Fruit fly (Drosophila melanogaster) whole organism, prepupa: Measurements from ENCODE around the gene mtDNA-helicase.

Experiments
- Blimp-1 ChIP-seq: fragments of 200-800 bp; sonication (Bioruptor generic); optimal IDR thresholded peaks from 3 replicates; lab custom pipeline; 2017; ENCODE audit warnings: missing biosample characterization, missing genetic modification characterization, mild to moderate bottlenecking, moderate library complexity, missing genetic modification reagents
- CG10631 ChIP-seq: fragments of 200-800 bp; sonication (Bioruptor generic); optimal IDR thresholded peaks from 2 replicates; lab custom pipeline; 2016; ENCODE audit warnings: missing biosample characterization, missing genetic modification characterization
- CG10669 ChIP-seq: fragments of 200-800 bp; sonication (Bioruptor generic); optimal IDR thresholded peaks from 3 replicates; lab custom pipeline; 2018; ENCODE audit warnings: missing biosample characterization, mild to moderate bottlenecking, missing genetic modification characterization, moderate library complexity
- CG11294 ChIP-seq: fragments of 200-800 bp; sonication (Bioruptor generic); IDR thresholded peaks from 2 replicates; pipeline ENCODE4 v1.3.6; 2022; ENCODE audit warnings: missing biosample characterization, missing genetic modification characterization
- CG11762 ChIP-seq: fragments of 200-800 bp; sonication (Bioruptor generic); optimal IDR thresholded peaks from 3 replicates; lab custom pipeline; 2016; ENCODE audit warnings: missing biosample characterization, missing genetic modification characterization; ENCODE audit not compliant: insufficient read depth
- CG15336 ChIP-seq: fragments of 200-800 bp; sonication (Bioruptor generic); IDR thresholded peaks from 2 replicates; pipeline ENCODE4 v1.3.6; 2022; ENCODE audit warnings: missing biosample characterization, missing genetic modification characterization
- CG16779 ChIP-seq: fragments of 200-800 bp; sonication (Bioruptor generic); optimal IDR thresholded peaks from 3 replicates; lab custom pipeline; 2017; ENCODE audit warnings: missing biosample characterization, mild to moderate bottlenecking, missing genetic modification characterization
- CG32006 ChIP-seq: fragments of 200-800 bp; sonication (Bioruptor generic); optimal IDR thresholded peaks from 3 replicates; lab custom pipeline; 2017; ENCODE audit warnings: missing biosample characterization, mild to moderate bottlenecking, missing genetic modification characterization
- CG34406 ChIP-seq: fragments of 200-800 bp; sonication (Bioruptor generic); optimal IDR thresholded peaks from 3 replicates; lab custom pipeline; 2016; ENCODE audit warnings: missing biosample characterization, missing genetic modification characterization
- CG3919 ChIP-seq: fragments of 200-800 bp; sonication (Bioruptor generic); optimal IDR thresholded peaks from 3 replicates; lab custom pipeline; 2016; ENCODE audit warnings: missing biosample characterization, missing genetic modification characterization
- CG4318 ChIP-seq: fragments of 200-800 bp; sonication (Bioruptor generic); optimal IDR thresholded peaks from 3 replicates; lab custom pipeline; 2017; ENCODE audit warnings: missing biosample characterization, mild to moderate bottlenecking, missing genetic modification characterization
- CG6163 ChIP-seq: fragments of 200-800 bp; sonication (Bioruptor generic); IDR thresholded peaks from 3 replicates; pipeline ENCODE4 v1.3.6; 2022; ENCODE audit warnings: missing biosample characterization, missing genetic modification characterization
- CG6792 ChIP-seq: fragments of 200-800 bp; sonication (Bioruptor generic); optimal IDR thresholded peaks from 3 replicates; lab custom pipeline; 2016; ENCODE audit warnings: missing biosample characterization, missing genetic modification characterization
- CG6808 ChIP-seq: fragments of 200-800 bp; sonication (Bioruptor generic); optimal IDR thresholded peaks from 3 replicates; lab custom pipeline; 2017; ENCODE audit warnings: missing biosample characterization, missing genetic modification characterization, mild to moderate bottlenecking, moderate library complexity, missing genetic modification reagents
- CG6854 ChIP-seq: fragments of 200-800 bp; sonication (Bioruptor generic); optimal IDR thresholded peaks from 2 replicates; lab custom pipeline; 2017; ENCODE audit warnings: missing biosample characterization, mild to moderate bottlenecking, missing genetic modification characterization
- CG7368 ChIP-seq: fragments of 200-800 bp; sonication (Bioruptor generic); optimal IDR thresholded peaks from 3 replicates; lab custom pipeline; 2016; ENCODE audit warnings: missing biosample characterization, missing genetic modification characterization
- CG8319 ChIP-seq: fragments of 200-800 bp; sonication (Bioruptor generic); optimal IDR thresholded peaks from 3 replicates; lab custom pipeline; 2016; ENCODE audit warnings: missing biosample characterization, missing genetic modification characterization
- CG8632 ChIP-seq: fragments of 200-800 bp; sonication (Bioruptor generic); optimal IDR thresholded peaks from 3 replicates; lab custom pipeline; 2016; ENCODE audit warnings: missing biosample characterization, missing genetic modification characterization
- CG9139 ChIP-seq: fragments of 200-800 bp; sonication (Bioruptor generic); optimal IDR thresholded peaks from 3 replicates; lab custom pipeline; 2017; ENCODE audit warnings: missing biosample characterization, mild to moderate bottlenecking, missing genetic modification characterization
- Eip75B ChIP-seq: fragments of 200-800 bp; sonication (Bioruptor generic); optimal IDR thresholded peaks from 3 replicates; lab custom pipeline; 2016; ENCODE audit warnings: missing biosample characterization, missing genetic modification characterization
- Eip93F ChIP-seq: fragments of 200-800 bp; sonication (Bioruptor generic); optimal IDR thresholded peaks from 2 replicates; lab custom pipeline; 2016; ENCODE audit warnings: missing biosample characterization, mild to moderate bottlenecking, missing genetic modification characterization
- Ets21C ChIP-seq: fragments of 200-800 bp; sonication (Bioruptor generic); optimal IDR thresholded peaks from 3 replicates; lab custom pipeline; 2016; ENCODE audit warnings: missing biosample characterization, missing genetic modification characterization
- Ets96B ChIP-seq: fragments of 200-800 bp; optimal IDR thresholded peaks from 2 replicates; lab custom pipeline; 2019; ENCODE audit warnings: missing biosample characterization, mild to moderate bottlenecking, missing genetic modification characterization, moderate library complexity
- Gug ChIP-seq: fragments of 200-800 bp; sonication (Bioruptor generic); IDR thresholded peaks from 2 replicates; pipeline ENCODE4 v1.3.6; 2022; ENCODE audit warnings: missing biosample characterization, missing genetic modification characterization
- Hr38 ChIP-seq: sonication (Bioruptor generic); optimal IDR thresholded peaks from 2 replicates; lab custom pipeline; 2016; ENCODE audit warnings: missing biosample characterization, missing genetic modification characterization
- Hr39 ChIP-seq: fragments of 200-800 bp; sonication (Bioruptor generic); optimal IDR thresholded peaks from 2 replicates; lab custom pipeline; 2016; ENCODE audit warnings: missing biosample characterization, missing genetic modification characterization
- Hr4 ChIP-seq: fragments of 200-800 bp; sonication (Bioruptor generic); optimal IDR thresholded peaks from 3 replicates; lab custom pipeline; 2016; ENCODE audit warnings: missing biosample characterization, missing genetic modification characterization
- Lpt ChIP-seq: fragments of 200-800 bp; sonication (Bioruptor generic); optimal IDR thresholded peaks from 3 replicates; lab custom pipeline; 2016; ENCODE audit warnings: missing biosample characterization, missing genetic modification characterization
- OdsH ChIP-seq: fragments of 200-800 bp; sonication (Bioruptor generic); optimal IDR thresholded peaks from 3 replicates; lab custom pipeline; 2016; ENCODE audit warnings: missing biosample characterization, missing genetic modification characterization
- Smox ChIP-seq: fragments of 200-800 bp; sonication (Bioruptor generic); optimal IDR thresholded peaks from 3 replicates; lab custom pipeline; 2016; ENCODE audit warnings: missing biosample characterization, missing genetic modification characterization
- Sox14 ChIP-seq: fragments of 200-800 bp; sonication (Bioruptor generic); optimal IDR thresholded peaks from 3 replicates; lab custom pipeline; 2016; ENCODE audit warnings: missing biosample characterization, missing genetic modification characterization
- Sox15 ChIP-seq: fragments of 200-800 bp; sonication (Bioruptor generic); optimal IDR thresholded peaks from 3 replicates; lab custom pipeline; 2016; ENCODE audit warnings: missing biosample characterization, missing genetic modification characterization
- acj6 ChIP-seq: fragments of 200-800 bp; sonication (Bioruptor generic); optimal IDR thresholded peaks from 3 replicates; lab custom pipeline; 2016; ENCODE audit warnings: missing biosample characterization, missing genetic modification characterization
- cyc ChIP-seq: fragments of 200-800 bp; sonication (Bioruptor generic); optimal IDR thresholded peaks from 3 replicates; lab custom pipeline; 2016; ENCODE audit warnings: missing biosample characterization, missing genetic modification characterization
- dac ChIP-seq: fragments of 200-800 bp; sonication (Bioruptor generic); optimal IDR thresholded peaks from 2 replicates; lab custom pipeline; 2017; ENCODE audit warnings: missing biosample characterization, mild to moderate bottlenecking, missing genetic modification characterization
- dsx ChIP-seq: fragments of 200-800 bp; optimal IDR thresholded peaks from 3 replicates; lab custom pipeline; 2019; ENCODE audit warnings: missing biosample characterization, mild to moderate bottlenecking, missing genetic modification characterization, moderate library complexity; ENCODE audit not compliant: poor library complexity, severe bottlenecking
- eg ChIP-seq: fragments of 200-800 bp; sonication (Bioruptor generic); IDR thresholded peaks from 3 replicates; pipeline ENCODE4 v1.3.6; 2022; ENCODE audit warnings: missing biosample characterization, missing genetic modification characterization
- esn ChIP-seq: fragments of 200-800 bp; sonication (Bioruptor generic); optimal IDR thresholded peaks from 2 replicates; lab custom pipeline; 2016; ENCODE audit warnings: missing biosample characterization, mild to moderate bottlenecking, missing genetic modification characterization, moderate library complexity
- fd59A ChIP-seq: fragments of 200-800 bp; sonication (Bioruptor generic); optimal IDR thresholded peaks from 2 replicates; lab custom pipeline; 2017; ENCODE audit warnings: missing biosample characterization, mild to moderate bottlenecking, missing genetic modification characterization, missing genetic modification reagents
- fd85E ChIP-seq: fragments of 200-800 bp; sonication (Bioruptor generic); optimal IDR thresholded peaks from 3 replicates; lab custom pipeline; 2016; ENCODE audit warnings: missing biosample characterization, missing genetic modification characterization
- fkh ChIP-seq: fragments of 200-800 bp; sonication (Bioruptor generic); optimal IDR thresholded peaks from 3 replicates; lab custom pipeline; 2017; ENCODE audit warnings: missing biosample characterization, mild to moderate bottlenecking, missing genetic modification characterization, moderate library complexity
- lz ChIP-seq: fragments of 200-800 bp; sonication (Bioruptor generic); optimal IDR thresholded peaks from 3 replicates; lab custom pipeline; 2016; ENCODE audit warnings: missing biosample characterization, missing genetic modification characterization
- pdm3 ChIP-seq: fragments of 200-800 bp; sonication (Bioruptor generic); optimal IDR thresholded peaks from 3 replicates; lab custom pipeline; 2016; ENCODE audit warnings: missing biosample characterization, missing genetic modification characterization
- salr ChIP-seq, 2 experiments: fragments of 200-800 bp; sonication (Bioruptor generic); optimal IDR thresholded peaks; 3 replicates each; lab custom pipeline; 2016 to 2018; ENCODE audit warnings: missing biosample characterization in 2 of 2, missing genetic modification characterization in 2 of 2, mild to moderate bottlenecking in 1 of 2
- spab ChIP-seq: fragments of 200-800 bp; sonication (Bioruptor generic); optimal IDR thresholded peaks from 2 replicates; lab custom pipeline; 2017; ENCODE audit warnings: missing biosample characterization, mild to moderate bottlenecking, missing genetic modification characterization, missing genetic modification reagents
- ss ChIP-seq, 2 experiments: fragments of 200-800 bp; sonication (Bioruptor generic); optimal IDR thresholded peaks; 2 replicates in 1 of 2; 3 replicates in 1 of 2; lab custom pipeline; 2017 to 2018; ENCODE audit warnings: mild to moderate bottlenecking in 2 of 2, missing biosample characterization in 2 of 2, missing genetic modification characterization in 2 of 2, moderate library complexity in 1 of 2
- svp ChIP-seq: fragments of 200-800 bp; sonication (Bioruptor generic); peaks from one replicate; lab custom pipeline; 2016; ENCODE audit warnings: missing biosample characterization, missing genetic modification characterization

Gene mtDNA-helicase

DNA sequence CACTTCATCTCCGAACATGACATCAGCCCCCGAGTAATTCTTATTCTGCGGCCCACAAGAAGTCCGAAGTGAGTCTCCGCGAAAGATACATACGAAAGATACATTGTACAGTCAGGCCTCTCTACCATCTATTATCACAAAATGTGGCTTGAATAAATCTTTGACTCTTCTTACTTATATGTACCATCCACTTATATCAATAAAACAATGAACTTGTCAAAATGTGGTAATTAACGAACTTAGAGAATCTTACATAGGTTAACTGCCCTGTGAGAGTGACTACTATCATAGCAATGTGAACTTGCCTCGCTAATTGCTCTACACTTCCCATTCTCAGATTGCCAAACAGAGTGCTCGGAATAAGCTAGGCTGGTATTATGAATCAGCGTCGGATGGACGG lies 13.4 kb upstream of the mtDNA-helicase start (continued):
- TF ChIP-seq Lpt (GFP tag; lab: Kevin White, UChicago): no peak
- TF ChIP-seq CG34406 (GFP tag; lab: Kevin White, UChicago): no peak
- peak; percentile 74 for TF ChIP-seq eg (GFP tag; lab: Robert Waterston, UW)
- no peak for TF ChIP-seq CG11762
- TF ChIP-seq svp (GFP tag; lab: Kevin White, UChicago): no peak
- TF ChIP-seq Hr4 (GFP tag; lab: Kevin White, UChicago): peak; percentile 39
- TF ChIP-seq Hr39 (GFP tag; lab: Kevin White, UChicago): no peak

DNA sequence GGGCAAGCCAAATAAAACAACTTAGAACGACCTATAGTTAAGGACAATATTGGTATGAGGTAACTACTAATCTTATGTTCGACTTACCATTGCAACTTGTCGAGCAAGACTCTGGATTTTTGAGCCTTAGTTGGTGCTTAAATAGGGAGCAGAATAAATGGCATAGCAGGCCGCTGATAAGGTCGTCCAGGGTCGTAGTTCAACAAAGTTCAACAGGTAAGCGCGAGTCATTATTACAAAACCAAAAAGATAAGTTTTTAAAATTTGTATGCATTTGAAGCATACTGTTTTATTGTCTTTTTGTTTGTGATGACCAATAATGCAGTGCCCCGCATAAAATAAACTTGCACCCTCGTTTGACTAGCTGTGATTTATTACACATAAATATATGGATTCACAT lies 9.8 kb upstream of the mtDNA-helicase start, which contains the start of gene Muc30E:
TSS of gene Muc30E (minus strand) at position 101 of the 400 bp plus-strand sequence.
- TF ChIP-seq dac (GFP tag; lab: Kevin White, UChicago) (no peak), dsx (no peak)

DNA sequence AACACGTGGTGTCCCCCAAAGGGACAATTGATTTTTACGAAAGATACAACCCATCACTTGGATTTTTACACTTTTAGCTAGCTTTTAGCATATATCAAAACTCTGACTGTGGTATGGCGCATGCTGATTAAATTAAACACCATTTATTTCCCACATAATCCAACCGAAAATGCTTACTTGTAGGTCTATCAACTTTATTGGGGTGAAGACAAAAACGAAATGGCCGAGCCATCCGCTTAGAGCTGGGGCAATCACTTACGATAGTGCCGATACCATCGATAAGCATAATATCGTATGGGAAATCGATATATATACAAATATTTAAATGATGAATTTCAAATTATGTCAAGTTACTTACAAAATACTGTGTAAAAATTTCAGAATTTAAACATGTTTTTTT lies 4.0 kb upstream of the mtDNA-helicase start, which contains the start of gene RpS2:
TSS of gene RpS2 (minus strand) at position 257 of the 400 bp plus-strand sequence.
- TF ChIP-seq Eip75B (GFP tag; lab: Kevin White, UChicago) (peak; percentile 28), Ets96B (no peak), eg (GFP tag; lab: Robert Waterston, UW) (no peak), Hr39 (GFP tag; lab: Kevin White, UChicago) (peak; percentile 30), dsx (no peak), CG32006 (GFP tag; lab: Kevin White, UChicago) (no peak), fd85E (GFP tag; lab: Kevin White, UChicago) (no peak), Ets21C (GFP tag; lab: Kevin White, UChicago) (peak; percentile 26), CG15336 (GFP tag; lab: Robert Waterston, UW) (no peak), CG6163 (GFP tag; lab: Robert Waterston, UW) (no peak), CG3919 (GFP tag; lab: Kevin White, UChicago) (no peak), Smox (GFP tag; lab: Kevin White, UChicago) (peak; percentile 36), ss (GFP tag; optimal IDR thresholded peaks at IDR 0.05; lab: Kevin White, UChicago) (peak; percentile 32 to 39), CG10669 (no peak), salr (GFP tag; optimal IDR thresholded peaks at IDR 0.05; lab: Kevin White, UChicago) (no peak), CG8632 (GFP tag; lab: Kevin White, UChicago) (no peak), Sox14 (GFP tag; lab: Kevin White, UChicago) (peak; percentile 70), pdm3 (no peak), CG11762 (no peak), Eip93F (GFP tag; lab: Kevin White, UChicago) (no peak), CG34406 (GFP tag; lab: Kevin White, UChicago) (peak; percentile 36), cyc (GFP tag; lab: Kevin White, UChicago) (peak; percentile 1), CG10631 (no peak), CG6792 (no peak), lz (GFP tag; lab: Kevin White, UChicago) (no peak), Hr4 (GFP tag; lab: Kevin White, UChicago) (no peak), OdsH (peak; percentile 28), esn (GFP tag; lab: Kevin White, UChicago) (peak; percentile 71), CG16779 (tag; lab: Kevin White, UChicago) (no peak), spab (no peak), Sox15 (no peak), fkh (peak; percentile 22), CG8319 (GFP tag; lab: Kevin White, UChicago) (no peak), CG11294 (GFP tag; lab: Robert Waterston, UW) (no peak), CG9139 (GFP tag; lab: Kevin White, UChicago) (no peak), Hr38 (GFP tag; lab: Kevin White, UChicago) (no peak), CG7368 (no peak), fd59A (GFP tag; lab: Kevin White, UChicago) (no peak), CG6854 (GFP tag; lab: Kevin White, UChicago) (peak; percentile 73), dac (GFP tag; lab: Kevin White, UChicago) (no peak), Blimp-1 (no peak), Gug (GFP tag; lab: Robert Waterston, UW) (no peak), CG4318 (GFP tag; lab: Kevin White, UChicago) (no peak), CG6808 (peak; percentile 45), acj6 (peak; percentile 31)
